Fruit fly (Drosophila melanogaster): Measurements from ENCODE around the gene CG12659.

DNA sequence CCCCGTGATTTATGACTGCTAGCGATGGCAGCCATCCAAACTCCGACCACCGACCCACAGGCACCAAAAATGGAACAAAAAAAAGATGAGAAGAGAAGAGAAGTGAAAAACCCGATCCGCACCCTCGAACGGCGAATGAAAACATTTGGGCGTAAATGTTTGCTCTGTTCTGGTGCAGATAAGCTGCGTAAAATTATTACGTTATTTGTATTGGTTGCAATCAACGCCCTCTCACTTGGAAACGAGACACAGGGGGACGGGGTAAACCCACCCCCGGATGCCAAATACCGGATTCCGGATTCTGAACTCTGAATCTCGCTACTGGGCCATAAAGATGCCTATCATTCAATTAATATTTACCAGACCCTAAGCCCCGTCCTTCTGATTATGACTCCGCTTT is 45.5 kb upstream of the CG12659 start:
- TF ChIP-seq D1 (tag; optimal IDR thresholded peaks at IDR 0.05) (no peak), CG12605 (GFP tag; IDR thresholded peaks at IDR 0.05) (no peak), CG17806 (tag; optimal IDR thresholded peaks at IDR 0.05) (no peak), Pif1A (GFP tag; optimal IDR thresholded peaks at IDR 0.05) (no peak), Pif1B (GFP tag; optimal IDR thresholded peaks at IDR 0.05) (no peak), CG10348 (GFP tag; IDR thresholded peaks at IDR 0.05) (no peak), fd96Ca (GFP tag; IDR thresholded peaks at IDR 0.05) (no peak), CG34367 (tag; optimal IDR thresholded peaks at IDR 0.05) (no peak), CG8159 (tag; optimal IDR thresholded peaks at IDR 0.05) (no peak), CG8301 (tag; optimal IDR thresholded peaks at IDR 0.05) (no peak), EcR (GFP tag; optimal IDR thresholded peaks at IDR 0.05) (no peak), CG15710 (tag; optimal IDR thresholded peaks at IDR 0.05) (no peak), CG13204 (GFP tag; optimal IDR thresholded peaks at IDR 0.05) (no peak), Snoo (tag; optimal IDR thresholded peaks at IDR 0.05) (no peak)
